Fruit fly (Drosophila melanogaster) whole organism, embryonic: ENCODE data around the gene CG6923.

Experiments used
- Asciz ChIP-seq: fragments of 200-800 bp; sonication (Bioruptor generic); optimal IDR thresholded peaks from 2 replicates; lab custom pipeline; 2017; ENCODE audit warnings: missing biosample characterization, mild to moderate bottlenecking, missing genetic modification characterization, missing genetic modification reagents
- Bgb ChIP-seq: fragments of 200-800 bp; sonication (Bioruptor generic); IDR thresholded peaks from 2 replicates; pipeline ENCODE4 v1.3.6; 2022; ENCODE audit warnings: missing biosample characterization, missing genetic modification characterization; ENCODE audit not compliant: partially characterized antibody
- CG12391 ChIP-seq: fragments of 200-800 bp; sonication (Bioruptor generic); optimal IDR thresholded peaks from 3 replicates; lab custom pipeline; 2018; ENCODE audit warnings: missing biosample characterization, mild to moderate bottlenecking, missing genetic modification characterization, moderate library complexity
- CG12942 ChIP-seq: fragments of 200-800 bp; sonication (Bioruptor generic); optimal IDR thresholded peaks from 3 replicates; lab custom pipeline; 2016; ENCODE audit warnings: missing biosample characterization, missing genetic modification characterization
- CG13775 ChIP-seq: fragments of 200-800 bp; sonication (Bioruptor generic); optimal IDR thresholded peaks from 3 replicates; lab custom pipeline; 2017; ENCODE audit warnings: missing biosample characterization, mild to moderate bottlenecking, missing genetic modification characterization
- CG13894 ChIP-seq: fragments of 200-800 bp; sonication (Bioruptor generic); optimal IDR thresholded peaks from 3 replicates; lab custom pipeline; 2018; ENCODE audit warnings: missing biosample characterization, mild to moderate bottlenecking, missing genetic modification characterization, moderate library complexity
- CG14965 ChIP-seq: fragments of 200-800 bp; sonication (Bioruptor generic); optimal IDR thresholded peaks from 2 replicates; lab custom pipeline; 2016; ENCODE audit warnings: missing biosample characterization, missing genetic modification characterization, borderline replicate concordance
- CG16813 ChIP-seq: fragments of 200-800 bp; sonication (Bioruptor generic); IDR thresholded peaks from 3 replicates; pipeline ENCODE4 v1.3.6; 2022; ENCODE audit warnings: missing biosample characterization, missing genetic modification characterization; ENCODE audit not compliant: partially characterized antibody
- CG17385 ChIP-seq: fragments of 200-800 bp; sonication (Bioruptor generic); optimal IDR thresholded peaks from 3 replicates; lab custom pipeline; 2018; ENCODE audit warnings: missing biosample characterization, mild to moderate bottlenecking, missing genetic modification characterization
- CG18619 ChIP-seq: fragments of 200-800 bp; sonication (Bioruptor generic); optimal IDR thresholded peaks from 3 replicates; lab custom pipeline; 2017; ENCODE audit warnings: missing biosample characterization, mild to moderate bottlenecking, missing genetic modification characterization
- CG34422 ChIP-seq: fragments of 200-800 bp; sonication (Bioruptor generic); IDR thresholded peaks from 3 replicates; pipeline ENCODE4 v1.3.6; 2022; ENCODE audit warnings: missing biosample characterization, missing genetic modification characterization
- CG3726 ChIP-seq: fragments of 200-800 bp; sonication (Bioruptor generic); IDR thresholded peaks from 3 replicates; pipeline ENCODE4, ENCODE4 v1.3.6; 2022; ENCODE audit warnings: missing biosample characterization, missing genetic modification characterization
- CG3847 ChIP-seq: fragments of 200-800 bp; sonication (Bioruptor generic); IDR thresholded peaks from 2 replicates; pipeline ENCODE4 v1.3.6; 2022; ENCODE audit warnings: missing biosample characterization, missing genetic modification characterization
- CG5180 ChIP-seq: fragments of 200-800 bp; sonication (Bioruptor generic); optimal IDR thresholded peaks from 3 replicates; lab custom pipeline; 2017; ENCODE audit warnings: missing biosample characterization, missing genetic modification characterization, mild to moderate bottlenecking, moderate library complexity, missing genetic modification reagents
- CG8359 ChIP-seq: fragments of 200-800 bp; sonication (Bioruptor generic); optimal IDR thresholded peaks from 2 replicates; lab custom pipeline; 2017; ENCODE audit warnings: missing biosample characterization, mild to moderate bottlenecking, missing genetic modification characterization, borderline replicate concordance
- CG9932 ChIP-seq: fragments of 200-800 bp; sonication (Bioruptor generic); IDR thresholded peaks from 2 replicates; pipeline ENCODE4 v1.3.6; 2022; ENCODE audit warnings: missing biosample characterization, missing genetic modification characterization
- D ChIP-seq, 2 experiments: fragments of 200-800 bp in 1 of 2; fragments of >200 bp in 1 of 2; sonication (Bioruptor generic) in 1 of 2; optimal IDR thresholded peaks; 2 replicates in 1 of 2; 3 replicates in 1 of 2; lab custom pipeline; 2017; ENCODE audit warnings: mild to moderate bottlenecking in 1 of 2, missing biosample characterization in 1 of 2, missing genetic modification characterization in 1 of 2, missing genetic modification reagents in 1 of 2
- Dbx ChIP-seq: fragments of 200-800 bp; sonication (Bioruptor generic); IDR thresholded peaks from 3 replicates; pipeline ENCODE4 v1.3.6; 2022; ENCODE audit warnings: missing biosample characterization, missing genetic modification characterization
- E2f2 ChIP-seq: fragments of 200-800 bp; sonication (Bioruptor generic); IDR thresholded peaks from 2 replicates; pipeline ENCODE4 v1.3.6; 2022; ENCODE audit warnings: missing biosample characterization, missing genetic modification characterization
- Eip74EF ChIP-seq, 2 experiments: fragments of 200-800 bp in 1 of 2; fragments of >200 bp in 1 of 2; sonication (Bioruptor generic) in 1 of 2; optimal IDR thresholded peaks; 2 replicates each; lab custom pipeline; 2017 to 2019; ENCODE audit warnings: missing biosample characterization in 2 of 2, missing genetic modification characterization in 2 of 2, mild to moderate bottlenecking in 1 of 2, moderate library complexity in 1 of 2
- Ets97D ChIP-seq: fragments of 200-800 bp; sonication (Bioruptor generic); optimal IDR thresholded peaks from 3 replicates; lab custom pipeline; 2016; ENCODE audit warnings: missing biosample characterization, missing genetic modification characterization
- Gug ChIP-seq: fragments of 200-800 bp; sonication (Bioruptor generic); IDR thresholded peaks from 4 replicates; pipeline ENCODE4 v1.3.6; 2022; ENCODE audit warnings: missing biosample characterization, missing genetic modification characterization
- Hr39 ChIP-seq: fragments of >200 bp; optimal IDR thresholded peaks from 2 replicates; lab custom pipeline; 2017
- Med ChIP-seq: fragments of 200-800 bp; sonication (Bioruptor generic); peaks from one replicate; lab custom pipeline; 2016; ENCODE audit warnings: missing biosample characterization, missing genetic modification characterization, mild to moderate bottlenecking, inconsistent platforms, moderate library complexity
- Nf-YB ChIP-seq: fragments of 200-800 bp; sonication (Bioruptor generic); optimal IDR thresholded peaks from 3 replicates; lab custom pipeline; 2019; ENCODE audit warnings: missing biosample characterization, mild to moderate bottlenecking, missing genetic modification characterization, moderate library complexity
- Nf-YC ChIP-seq: fragments of 200-800 bp; optimal IDR thresholded peaks from 3 replicates; lab custom pipeline; 2019; ENCODE audit warnings: missing biosample characterization, mild to moderate bottlenecking, missing genetic modification characterization, moderate library complexity
- Opbp ChIP-seq: fragments of 200-800 bp; sonication (Bioruptor generic); IDR thresholded peaks from 3 replicates; pipeline ENCODE4 v1.3.6; 2022; ENCODE audit warnings: missing biosample characterization, missing genetic modification characterization; ENCODE audit not compliant: partially characterized antibody
- Xbp1 ChIP-seq: fragments of 200-800 bp; sonication (Bioruptor generic); optimal IDR thresholded peaks from 3 replicates; lab custom pipeline; 2016; ENCODE audit warnings: missing biosample characterization, mild to moderate bottlenecking, missing genetic modification characterization
- amos ChIP-seq: fragments of 200-800 bp; sonication (Bioruptor generic); IDR thresholded peaks from 2 replicates; pipeline ENCODE4 v1.3.6; 2022; ENCODE audit warnings: missing biosample characterization, missing genetic modification characterization; ENCODE audit not compliant: partially characterized antibody
- ase ChIP-seq: fragments of 200-800 bp; sonication (Bioruptor generic); IDR thresholded peaks from 3 replicates; pipeline ENCODE4 v1.3.6; 2022; ENCODE audit warnings: missing biosample characterization, missing genetic modification characterization
- btn ChIP-seq: fragments of 200-800 bp; sonication (Bioruptor generic); optimal IDR thresholded peaks from 2 replicates; lab custom pipeline; 2016; ENCODE audit warnings: missing biosample characterization, missing genetic modification characterization
- ci ChIP-seq: fragments of 200-800 bp; sonication (Bioruptor generic); IDR thresholded peaks from 3 replicates; pipeline ENCODE4 v1.3.6; 2022; ENCODE audit warnings: missing biosample characterization, missing genetic modification characterization
- dmrt11E ChIP-seq: fragments of 200-800 bp; sonication (Bioruptor generic); optimal IDR thresholded peaks from 3 replicates; lab custom pipeline; 2018; ENCODE audit warnings: missing biosample characterization, mild to moderate bottlenecking, missing genetic modification characterization, moderate library complexity
- ewg ChIP-seq: fragments of 200-800 bp; sonication (Bioruptor generic); optimal IDR thresholded peaks from 3 replicates; lab custom pipeline; 2017; ENCODE audit warnings: mild to moderate bottlenecking, missing biosample characterization, missing genetic modification reagents, missing genetic modification characterization
- gce ChIP-seq: fragments of 200-800 bp; sonication (Bioruptor generic); IDR thresholded peaks from 3 replicates; pipeline ENCODE4 v1.3.6; 2022; ENCODE audit warnings: missing biosample characterization, missing genetic modification characterization
- hbn ChIP-seq: fragments of 200-800 bp; sonication (Bioruptor generic); IDR thresholded peaks from 2 replicates; pipeline ENCODE4 v1.3.6; 2022; ENCODE audit warnings: missing biosample characterization, missing genetic modification characterization; ENCODE audit not compliant: partially characterized antibody
- jing ChIP-seq: fragments of 200-800 bp; sonication (Bioruptor generic); optimal IDR thresholded peaks from 2 replicates; lab custom pipeline; 2018; ENCODE audit warnings: missing biosample characterization, mild to moderate bottlenecking, missing genetic modification characterization
- lab ChIP-seq: fragments of 200-800 bp; sonication (Bioruptor generic); optimal IDR thresholded peaks from 3 replicates; lab custom pipeline; 2017; ENCODE audit warnings: missing biosample characterization, missing genetic modification characterization, mild to moderate bottlenecking, moderate library complexity, missing genetic modification reagents
- maf-S ChIP-seq: fragments of 200-800 bp; sonication (Bioruptor generic); optimal IDR thresholded peaks from 2 replicates; lab custom pipeline; 2016; ENCODE audit warnings: missing biosample characterization, missing genetic modification characterization
- mam ChIP-seq: fragments of 200-800 bp; sonication (Bioruptor generic); optimal IDR thresholded peaks from 3 replicates; lab custom pipeline; 2016; ENCODE audit warnings: missing biosample characterization, missing genetic modification characterization
- nerfin-1 ChIP-seq: fragments of 200-800 bp; sonication (Bioruptor generic); optimal IDR thresholded peaks from 3 replicates; lab custom pipeline; 2019; ENCODE audit warnings: missing biosample characterization, mild to moderate bottlenecking, missing genetic modification characterization, moderate library complexity
- phol ChIP-seq: fragments of 200-800 bp; sonication (Bioruptor generic); optimal IDR thresholded peaks from 3 replicates; lab custom pipeline; 2018; ENCODE audit warnings: missing biosample characterization, mild to moderate bottlenecking, missing genetic modification characterization, moderate library complexity
- psq ChIP-seq: fragments of 200-800 bp; sonication (Bioruptor generic); optimal IDR thresholded peaks from 2 replicates; lab custom pipeline; 2017; ENCODE audit warnings: missing biosample characterization, missing genetic modification characterization
- shn ChIP-seq: fragments of 200-800 bp; sonication (Bioruptor generic); optimal IDR thresholded peaks from 3 replicates; lab custom pipeline; 2016; ENCODE audit warnings: missing biosample characterization, missing genetic modification characterization
- sima ChIP-seq: fragments of 200-800 bp; sonication (Bioruptor generic); optimal IDR thresholded peaks from 2 replicates; lab custom pipeline; 2016; ENCODE audit warnings: missing biosample characterization, missing genetic modification characterization
- tap ChIP-seq: fragments of 200-800 bp; optimal IDR thresholded peaks from 3 replicates; lab custom pipeline; 2019; ENCODE audit warnings: missing biosample characterization, mild to moderate bottlenecking, missing genetic modification characterization, moderate library complexity
- tna ChIP-seq: fragments of 200-800 bp; sonication (Bioruptor generic); IDR thresholded peaks from 2 replicates; pipeline ENCODE4 v1.3.6; 2022; ENCODE audit warnings: missing biosample characterization, missing genetic modification characterization; ENCODE audit not compliant: partially characterized antibody
- tup ChIP-seq: fragments of 200-800 bp; sonication (Bioruptor generic); optimal IDR thresholded peaks from 2 replicates; lab custom pipeline; 2016; ENCODE audit warnings: missing biosample characterization, mild to moderate bottlenecking, missing genetic modification characterization, moderate library complexity
- unpg ChIP-seq: fragments of 200-800 bp; sonication (Bioruptor generic); optimal IDR thresholded peaks from 3 replicates; lab custom pipeline; 2018; ENCODE audit warnings: missing biosample characterization, mild to moderate bottlenecking, missing genetic modification characterization, moderate library complexity

The CG6923 gene

dm6 chr3R:11779357-11780018 is 29.7 kb upstream of the CG6923 start (continued):
- peak; percentile 3 for TF ChIP-seq Ets97D (GFP tag; lab: Kevin White, UChicago)
- TF ChIP-seq ase (GFP tag; lab: Robert Waterston, UW): peak; percentile 20; the same call in 1 of the 3 replicates
- peak; percentile 68 for TF ChIP-seq btn (GFP tag; lab: Kevin White, UChicago)
- peak; percentile 48 for TF ChIP-seq shn (GFP tag; lab: Kevin White, UChicago)
- peak; percentile 66 for TF ChIP-seq Nf-YB (GFP tag; lab: Kevin White, UChicago)
- no peak for TF ChIP-seq CG16813
- peak; percentile 76 for TF ChIP-seq CG8359
- TF ChIP-seq psq (GFP tag; lab: Kevin White, UChicago): no peak
- peak; percentile 78 for TF ChIP-seq jing
- TF ChIP-seq CG17385: peak; percentile 42
- TF ChIP-seq CG12942 (GFP tag; lab: Kevin White, UChicago): peak; percentile 49
- TF ChIP-seq tap (tag; lab: Kevin White, UChicago): peak; percentile 43
- no peak for TF ChIP-seq Hr39
- peak; percentile 87 for TF ChIP-seq Med (GFP tag; lab: Kevin White, UChicago)
- TF ChIP-seq CG5180 (GFP tag; lab: Kevin White, UChicago): no peak
- peak; percentile 26 for TF ChIP-seq tup (GFP tag; lab: Kevin White, UChicago)
- TF ChIP-seq CG13775: peak; percentile 76
- peak; percentile 62 for TF ChIP-seq Asciz (GFP tag; lab: Kevin White, UChicago)
- no peak for TF ChIP-seq hbn (GFP tag; lab: Robert Waterston, UW)
- TF ChIP-seq Xbp1: peak; percentile 79
- no peak for TF ChIP-seq CG3847 (GFP tag; lab: Robert Waterston, UW)
- peak; percentile 70; the same call in 1 of the 3 replicates for TF ChIP-seq ci (GFP tag; lab: Robert Waterston, UW)
- TF ChIP-seq ewg (GFP tag; lab: Kevin White, UChicago): peak; percentile 66
- TF ChIP-seq CG3726 (GFP tag; lab: Robert Waterston, UW): no peak
- peak; percentile 87 for TF ChIP-seq CG12391 (tag; lab: Kevin White, UChicago)
- TF ChIP-seq dmrt11E (tag; lab: Kevin White, UChicago): peak; percentile 97
- no peak for TF ChIP-seq CG14965 (GFP tag; lab: Kevin White, UChicago)
- TF ChIP-seq tna (GFP tag; lab: Robert Waterston, UW): no peak
- no peak for TF ChIP-seq Nf-YC (tag; lab: Kevin White, UChicago)
- TF ChIP-seq lab (GFP tag; lab: Kevin White, UChicago): peak; percentile 14
- peak in 1 of 2 experiments; percentile 71 for TF ChIP-seq Eip74EF (GFP tag; optimal IDR thresholded peaks at IDR 0.05; lab: Kevin White, UChicago)
- TF ChIP-seq nerfin-1 (tag; lab: Kevin White, UChicago): peak; percentile 61
- TF ChIP-seq maf-S (GFP tag; lab: Kevin White, UChicago): no peak
- no peak for TF ChIP-seq sima (GFP tag; lab: Kevin White, UChicago)
- TF ChIP-seq mam (GFP tag; lab: Kevin White, UChicago): peak; percentile 14
- no peak for TF ChIP-seq CG9932
- peak; percentile 92 for TF ChIP-seq phol

- TF ChIP-seq D (optimal IDR thresholded peaks at IDR 0.05; lab: Kevin White, UChicago) (peak; percentile 88), D (GFP tag; optimal IDR thresholded peaks at IDR 0.05; lab: Kevin White, UChicago) (no peak), amos (peak; percentile 25; the same call in 1 of the 2 replicates), Bgb (peak; percentile 36), Dbx (GFP tag; lab: Robert Waterston, UW) (0 out of 3 replicates have a peak, but pooled peaks have one; percentile 9), gce (GFP tag; lab: Robert Waterston, UW) (peak; percentile 19; the same call in 1 of the 3 replicates), Opbp (GFP tag; lab: Robert Waterston, UW) (peak; percentile 34; the same call in 1 of the 3 replicates), CG13894 (tag; lab: Kevin White, UChicago) (no peak), Gug (GFP tag; lab: Robert Waterston, UW) (peak; percentile 63; the same call in 3 of the 4 replicates), CG34422 (GFP tag; lab: Robert Waterston, UW) (peak; percentile 40; the same call in 1 of the 3 replicates), CG18619 (GFP tag; lab: Kevin White, UChicago) (no peak), unpg (GFP tag; lab: Kevin White, UChicago) (no peak), E2f2 (GFP tag; lab: Robert Waterston, UW) (0 out of 2 replicates have a peak, but pooled peaks have one; percentile 6)
Measured at dm6 chr3R:11778879-11779278, 29.1 kb upstream of the CG6923 start.
